Worm (Caenorhabditis elegans) whole organism, L2 larva: Measurements from ENCODE around the gene F53C11.5.
A peak's percentile ranks its signal among the peaks of the same experiment; 100 is the strongest.

Experiments used
- aly-2 ChIP-seq: fragments of 150-350 bp; optimal IDR thresholded peaks from 2 replicates; lab custom pipeline; 2014; ENCODE audit warnings: missing biosample characterization, missing genetic modification characterization
- ceh-82 ChIP-seq: fragments of 150-350 bp; optimal IDR thresholded peaks from 2 replicates; lab custom pipeline; 2014; ENCODE audit warnings: missing biosample characterization, missing genetic modification characterization
- dmd-4 ChIP-seq: sonication (generic microtip); optimal IDR thresholded peaks from 2 replicates; lab custom pipeline; 2017; ENCODE audit warnings: missing biosample characterization, missing genetic modification characterization
- egl-27 ChIP-seq: sonication (generic microtip); optimal IDR thresholded peaks from 3 replicates; lab custom pipeline; 2017; ENCODE audit warnings: missing biosample characterization, missing genetic modification reagents, missing genetic modification characterization
- gmeb-1 ChIP-seq: fragments of 150-350 bp; optimal IDR thresholded peaks from 2 replicates; lab custom pipeline; 2014; ENCODE audit warnings: missing biosample characterization, missing genetic modification characterization
- lin-39 ChIP-seq: fragments of 150-350 bp; optimal IDR thresholded peaks from 2 replicates; lab custom pipeline; 2014; ENCODE audit warnings: missing biosample characterization, missing genetic modification reagents, missing genetic modification characterization
- lsy-2 ChIP-seq, 2 experiments: fragments of 150-350 bp in 1 of 2; sonication (generic microtip) in 1 of 2; optimal IDR thresholded peaks; 2 replicates each; lab custom pipeline; 2014 to 2017; ENCODE audit warnings: missing biosample characterization in 2 of 2, missing genetic modification characterization in 2 of 2
- mdl-1 ChIP-seq, 2 experiments: fragments of 150-350 bp in 1 of 2; sonication (generic microtip) in 1 of 2; optimal IDR thresholded peaks; 2 replicates each; lab custom pipeline; 2017; ENCODE audit warnings: missing biosample characterization in 2 of 2, missing genetic modification characterization in 2 of 2
- nhr-11 ChIP-seq: fragments of 150-350 bp; optimal IDR thresholded peaks from 2 replicates; lab custom pipeline; 2014; ENCODE audit warnings: missing biosample characterization, missing genetic modification characterization
- nhr-77 ChIP-seq: fragments of 150-350 bp; optimal IDR thresholded peaks from 2 replicates; lab custom pipeline; 2014; ENCODE audit warnings: missing biosample characterization, missing genetic modification characterization
- peb-1 ChIP-seq: fragments of 150-350 bp; optimal IDR thresholded peaks from 2 replicates; lab custom pipeline; 2014; ENCODE audit warnings: missing biosample characterization, missing genetic modification characterization
- skn-1 ChIP-seq: sonication (generic microtip); optimal IDR thresholded peaks from 2 replicates; lab custom pipeline; 2017; ENCODE audit warnings: missing biosample characterization, missing genetic modification characterization
- unc-39 ChIP-seq: fragments of 150-350 bp; optimal IDR thresholded peaks from 2 replicates; lab custom pipeline; 2014; ENCODE audit warnings: missing biosample characterization, missing genetic modification characterization

DNA sequence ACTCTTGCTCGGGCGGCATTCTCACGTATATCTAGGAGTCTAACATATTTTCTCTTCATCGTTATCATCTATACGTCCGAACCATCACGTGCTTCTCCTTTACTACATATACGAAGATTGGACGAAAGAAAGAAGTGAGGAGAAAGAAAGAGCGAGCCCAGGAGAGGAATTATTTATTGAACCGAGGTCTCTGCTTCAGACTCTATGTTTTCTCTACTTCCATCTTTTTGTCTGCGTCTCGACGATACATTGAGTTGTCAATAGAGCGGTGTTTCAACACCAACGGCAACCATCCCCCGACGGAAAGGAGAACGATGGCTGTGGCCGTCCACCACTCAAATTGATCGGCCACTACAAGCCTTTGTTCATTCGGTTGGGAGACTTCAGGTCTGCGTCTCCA, 2.0 kb downstream of the F53C11.5 start:
- TF ChIP-seq peb-1 (tag; lab: Kevin White, UChicago) (no peak), ceh-82 (tag; lab: Kevin White, UChicago) (no peak), lin-39 (tag; lab: Kevin White, UChicago) (no peak), skn-1 (tag; lab: Kevin White, UChicago) (peak; percentile 69), nhr-77 (tag; lab: Kevin White, UChicago) (no peak), lsy-2 (tag; optimal IDR thresholded peaks at IDR 0.05; lab: Kevin White, UChicago) (peak; percentile 44 to 87), gmeb-1 (tag; lab: Kevin White, UChicago) (peak; percentile 68), unc-39 (tag; lab: Kevin White, UChicago) (no peak), mdl-1 (tag; optimal IDR thresholded peaks at IDR 0.05; lab: Kevin White, UChicago) (peak; percentile 71 to 80), dmd-4 (no peak), aly-2 (tag; lab: Kevin White, UChicago) (no peak), egl-27 (tag; lab: Kevin White, UChicago) (peak; percentile 61), nhr-11 (tag; lab: Kevin White, UChicago) (no peak)
